Worm (Caenorhabditis elegans) whole organism, young adult: Measurements from ENCODE around the gene ZC239.4.

Experiments used
- B0019.2 ChIP-seq: fragments of 200-800 bp; sonication (Bioruptor generic); conservative IDR thresholded peaks from 2 replicates; pipeline ENCODE4 v1.3.6; 2022; ENCODE audit warnings: missing genetic modification reagents, missing genetic modification characterization, missing compliant biosample characterization
- B0035.1 ChIP-seq: sonication (generic microtip); optimal IDR thresholded peaks from 2 replicates; lab custom pipeline; 2016; ENCODE audit warnings: missing genetic modification characterization, mild to moderate bottlenecking, missing compliant biosample characterization, missing genotype, missing genetic modification reagents
- B0261.1 ChIP-seq: sonication (generic microtip); optimal IDR thresholded peaks from 2 replicates; lab custom pipeline; 2016; ENCODE audit warnings: mild to moderate bottlenecking, missing genetic modification characterization, moderate library complexity, missing compliant biosample characterization
- C06A6.2 ChIP-seq: fragments of 200-800 bp; sonication (Bioruptor generic); conservative IDR thresholded peaks from 2 replicates; pipeline ENCODE4 v1.3.6; 2022; ENCODE audit warnings: missing genetic modification characterization, missing compliant biosample characterization
- C17E4.6 ChIP-seq: fragments of 200-800 bp; sonication (Bioruptor generic); IDR thresholded peaks from 2 replicates; pipeline ENCODE4 v1.3.6; 2022; ENCODE audit warnings: missing genetic modification reagents, missing genetic modification characterization, missing compliant biosample characterization
- F57C9.4 ChIP-seq: sonication (generic microtip); optimal IDR thresholded peaks from 2 replicates; lab custom pipeline; 2017; ENCODE audit warnings: mild to moderate bottlenecking, missing genetic modification characterization, missing compliant biosample characterization
- K11D2.4 ChIP-seq: fragments of 200-800 bp; sonication (Bioruptor generic); IDR thresholded peaks from 2 replicates; pipeline ENCODE4 v1.3.6; 2022; ENCODE audit warnings: missing genetic modification reagents, missing genetic modification characterization, missing compliant biosample characterization
- K12H6.12 ChIP-seq: fragments of 200-800 bp; sonication (Bioruptor generic); optimal IDR thresholded peaks from 2 replicates; lab custom pipeline; 2018; ENCODE audit warnings: mild to moderate bottlenecking, missing genetic modification characterization, missing compliant biosample characterization
- Y67H2A.10 ChIP-seq: fragments of 200-800 bp; sonication (Bioruptor generic); conservative IDR thresholded peaks from 2 replicates; pipeline ENCODE4 v1.3.6; 2022; ENCODE audit warnings: missing genetic modification reagents, missing genetic modification characterization, missing compliant biosample characterization
- aptf-2 ChIP-seq: fragments of 200-800 bp; sonication (Bioruptor generic); conservative IDR thresholded peaks from 2 replicates; pipeline ENCODE4 v1.3.6; 2022; ENCODE audit warnings: missing genetic modification reagents, missing genetic modification characterization, missing compliant biosample characterization
- athp-1 ChIP-seq: sonication (generic microtip); optimal IDR thresholded peaks from 2 replicates; lab custom pipeline; 2017; ENCODE audit warnings: mild to moderate bottlenecking, missing genetic modification characterization, missing compliant biosample characterization
- bed-1 ChIP-seq: fragments of 200-800 bp; sonication (Bioruptor generic); IDR thresholded peaks from 2 replicates; pipeline ENCODE4 v1.3.6; 2022; ENCODE audit warnings: missing genetic modification reagents, missing genetic modification characterization, missing compliant biosample characterization
- ceh-79 ChIP-seq: sonication (generic microtip); optimal IDR thresholded peaks from 2 replicates; lab custom pipeline; 2017; ENCODE audit warnings: mild to moderate bottlenecking, missing genetic modification characterization, missing compliant biosample characterization
- chd-7 ChIP-seq: sonication (generic microtip); optimal IDR thresholded peaks from 2 replicates; lab custom pipeline; 2016; ENCODE audit warnings: mild to moderate bottlenecking, missing genetic modification characterization, moderate library complexity, missing compliant biosample characterization
- efl-1 ChIP-seq: fragments of 150-350 bp; optimal IDR thresholded peaks from 2 replicates; lab custom pipeline; 2014; ENCODE audit warnings: missing biosample characterization, missing genetic modification reagents, missing genetic modification characterization
- egl-44 ChIP-seq: fragments of 200-800 bp; sonication (Bioruptor generic); IDR thresholded peaks from 2 replicates; pipeline ENCODE4 v1.3.6; 2022; ENCODE audit warnings: missing genetic modification reagents, missing genetic modification characterization, missing compliant biosample characterization
- ekl-4 ChIP-seq: fragments of 200-800 bp; sonication (Bioruptor generic); IDR thresholded peaks from 2 replicates; pipeline ENCODE4 v1.3.6; 2022; ENCODE audit warnings: missing genetic modification reagents, missing genetic modification characterization, missing compliant biosample characterization
- ets-4 ChIP-seq: fragments of 200-800 bp; sonication (Bioruptor generic); optimal IDR thresholded peaks from 2 replicates; lab custom pipeline; 2018; ENCODE audit warnings: mild to moderate bottlenecking, missing genetic modification characterization, missing compliant biosample characterization
- hlh-12 ChIP-seq: sonication (generic microtip); optimal IDR thresholded peaks from 2 replicates; lab custom pipeline; 2016; ENCODE audit warnings: missing genetic modification characterization, missing compliant biosample characterization
- hlh-26 ChIP-seq: fragments of 200-800 bp; sonication (Bioruptor generic); conservative IDR thresholded peaks from 2 replicates; pipeline ENCODE4 v1.3.6; 2022; ENCODE audit warnings: missing genetic modification reagents, missing genetic modification characterization, missing compliant biosample characterization
- let-607 ChIP-seq, 2 experiments: fragments of 200-800 bp in 1 of 2; sonication (Bioruptor generic) in 1 of 2; sonication (generic microtip) in 1 of 2; optimal IDR thresholded peaks; 2 replicates each; lab custom pipeline; 2016 to 2018; ENCODE audit warnings: mild to moderate bottlenecking in 2 of 2, missing compliant biosample characterization in 2 of 2, missing genetic modification characterization in 2 of 2, moderate library complexity in 2 of 2, missing genotype in 1 of 2
- lin-54 ChIP-seq: fragments of 200-800 bp; sonication (Bioruptor generic); optimal IDR thresholded peaks from 2 replicates; lab custom pipeline; 2018; ENCODE audit warnings: mild to moderate bottlenecking, missing genetic modification characterization, missing compliant biosample characterization
- madf-6 ChIP-seq: fragments of 200-800 bp; sonication (Bioruptor generic); IDR thresholded peaks from 2 replicates; pipeline ENCODE4 v1.3.6; 2022; ENCODE audit warnings: missing genetic modification reagents, missing genetic modification characterization, missing compliant biosample characterization
- nfya-2 ChIP-seq: fragments of 200-800 bp; sonication (Bioruptor generic); IDR thresholded peaks from 2 replicates; pipeline ENCODE4 v1.3.6; 2022; ENCODE audit warnings: missing genetic modification reagents, missing genetic modification characterization, missing compliant biosample characterization
- nhr-120 ChIP-seq: fragments of 200-800 bp; sonication (Bioruptor generic); IDR thresholded peaks from 2 replicates; pipeline ENCODE4 v1.3.6; 2022; ENCODE audit warnings: missing genetic modification characterization, missing compliant biosample characterization
- nhr-90 ChIP-seq: sonication (generic microtip); optimal IDR thresholded peaks from 2 replicates; lab custom pipeline; 2016; ENCODE audit warnings: missing genotype, mild to moderate bottlenecking, missing genetic modification characterization, missing compliant biosample characterization
- pbrm-1 ChIP-seq: fragments of 200-800 bp; sonication (Bioruptor generic); IDR thresholded peaks from 2 replicates; pipeline ENCODE4 v1.3.6; 2022; ENCODE audit warnings: missing genetic modification reagents, missing genetic modification characterization, missing compliant biosample characterization
- sea-2 ChIP-seq: fragments of 200-800 bp; sonication (Bioruptor generic); IDR thresholded peaks from 2 replicates; pipeline ENCODE4 v1.3.6; 2022; ENCODE audit warnings: missing genetic modification characterization, missing compliant biosample characterization
- snpc-1.1 ChIP-seq: sonication (generic microtip); optimal IDR thresholded peaks from 2 replicates; lab custom pipeline; 2017; ENCODE audit warnings: missing genetic modification characterization, mild to moderate bottlenecking, missing compliant biosample characterization, antibody characterized with exemption, moderate library complexity, missing genotype, missing genetic modification reagents; ENCODE audit not compliant: insufficient read depth
- snpc-3.4 ChIP-seq: sonication (generic microtip); optimal IDR thresholded peaks from 2 replicates; lab custom pipeline; 2017; ENCODE audit warnings: missing genetic modification characterization, mild to moderate bottlenecking, missing compliant biosample characterization, antibody characterized with exemption, moderate library complexity, missing genotype, missing genetic modification reagents
- somi-1 ChIP-seq: fragments of 200-800 bp; sonication (Bioruptor generic); optimal IDR thresholded peaks from 2 replicates; lab custom pipeline; 2018; ENCODE audit warnings: mild to moderate bottlenecking, missing genetic modification characterization, missing compliant biosample characterization
- sptf-2 ChIP-seq: fragments of 200-800 bp; sonication (Bioruptor generic); optimal IDR thresholded peaks from 2 replicates; lab custom pipeline; 2018; ENCODE audit warnings: mild to moderate bottlenecking, missing genetic modification characterization, missing compliant biosample characterization
- xnd-1 ChIP-seq: sonication (generic microtip); optimal IDR thresholded peaks from 2 replicates; lab custom pipeline; 2016; ENCODE audit warnings: missing genotype, missing genetic modification reagents, missing genetic modification characterization, missing compliant biosample characterization
- zfh-2 ChIP-seq: fragments of 200-800 bp; sonication (Bioruptor generic); conservative IDR thresholded peaks from 2 replicates; pipeline ENCODE4 v1.3.6; 2022; ENCODE audit warnings: missing genetic modification reagents, missing genetic modification characterization, missing compliant biosample characterization
- zim-3 ChIP-seq: sonication (generic microtip); optimal IDR thresholded peaks from 2 replicates; lab custom pipeline; 2017; ENCODE audit warnings: mild to moderate bottlenecking, missing genetic modification characterization, moderate library complexity, missing compliant biosample characterization
- ztf-26 ChIP-seq: sonication (generic microtip); optimal IDR thresholded peaks from 2 replicates; lab custom pipeline; 2017; ENCODE audit warnings: missing genetic modification characterization, missing compliant biosample characterization
- ztf-6 ChIP-seq: fragments of 200-800 bp; sonication (Bioruptor generic); IDR thresholded peaks from 2 replicates; pipeline ENCODE4 v1.3.6; 2022; ENCODE audit warnings: missing genetic modification reagents, missing genetic modification characterization, missing compliant biosample characterization

Gene ZC239.4

ce11 chrII:3248043-3248718, 34.2 kb downstream of the ZC239.4 start, which contains the start of the genes fbxc-50 and C17F4.2 (continued):
- TF ChIP-seq hlh-12 (tag; lab: Kevin White, UChicago): no peak
- no peak for TF ChIP-seq let-607 (tag; optimal IDR thresholded peaks at IDR 0.05; lab: Kevin White, UChicago)
- peak; percentile 13 for TF ChIP-seq snpc-3.4 (tag; lab: Kevin White, UChicago)
- TF ChIP-seq hlh-26 (GFP tag; lab: Robert Waterston, UW): no peak
- TF ChIP-seq C06A6.2: no peak
- TF ChIP-seq bed-1: no peak
- no peak for TF ChIP-seq F57C9.4
- TF ChIP-seq madf-6 (GFP tag; lab: Robert Waterston, UW): peak; percentile 88
- no peak for TF ChIP-seq somi-1 (GFP tag; lab: Kevin White, UChicago)
- peak; percentile 31 for TF ChIP-seq snpc-1.1 (tag; lab: Kevin White, UChicago)
- no peak for TF ChIP-seq nhr-120 (GFP tag; lab: Robert Waterston, UW)
- TF ChIP-seq K11D2.4 (GFP tag; lab: Robert Waterston, UW): no peak
- TF ChIP-seq chd-7: no peak
- no peak for TF ChIP-seq sptf-2 (GFP tag; lab: Kevin White, UChicago)
- TF ChIP-seq xnd-1 (tag; lab: Kevin White, UChicago): peak; percentile 77
- TF ChIP-seq efl-1 (GFP tag; lab: Kevin White, UChicago): peak; percentile 90
- TF ChIP-seq ztf-6 (GFP tag; lab: Robert Waterston, UW): no peak
- no peak for TF ChIP-seq zim-3 (tag; lab: Kevin White, UChicago)
- no peak for TF ChIP-seq zfh-2
- no peak for TF ChIP-seq aptf-2
- TF ChIP-seq Y67H2A.10: no peak
- TF ChIP-seq B0261.1 (tag; lab: Kevin White, UChicago): no peak
- no peak for TF ChIP-seq ztf-26 (tag; lab: Kevin White, UChicago)
- TF ChIP-seq ekl-4 (GFP tag; lab: Robert Waterston, UW): no peak
- TF ChIP-seq K12H6.12: no peak
- TF ChIP-seq B0035.1 (tag; lab: Kevin White, UChicago): no peak
- no peak for TF ChIP-seq lin-54 (GFP tag; lab: Kevin White, UChicago)
- TF ChIP-seq athp-1: no peak
- TF ChIP-seq, all 124 proteins: peak for 12

- TF ChIP-seq nhr-90 (tag; lab: Kevin White, UChicago): no peak
- no peak for TF ChIP-seq B0019.2 (GFP tag; lab: Robert Waterston, UW)
- TF ChIP-seq egl-44 (GFP tag; lab: Robert Waterston, UW): no peak
- TF ChIP-seq bed-1: no peak
- no peak for TF ChIP-seq B0035.1 (tag; lab: Kevin White, UChicago)
- TF ChIP-seq sea-2: no peak
- TF ChIP-seq ets-4 (GFP tag; lab: Kevin White, UChicago): no peak
- no peak for TF ChIP-seq hlh-12 (tag; lab: Kevin White, UChicago)
- no peak for TF ChIP-seq pbrm-1 (GFP tag; lab: Robert Waterston, UW)
These were observed 35.4 kb downstream of the ZC239.4 start, which contains the start of gene clec-124 for ce11 chrII:3249406-3249805. clec-124 (plus strand) TSS chrII:3249706.

DNA sequence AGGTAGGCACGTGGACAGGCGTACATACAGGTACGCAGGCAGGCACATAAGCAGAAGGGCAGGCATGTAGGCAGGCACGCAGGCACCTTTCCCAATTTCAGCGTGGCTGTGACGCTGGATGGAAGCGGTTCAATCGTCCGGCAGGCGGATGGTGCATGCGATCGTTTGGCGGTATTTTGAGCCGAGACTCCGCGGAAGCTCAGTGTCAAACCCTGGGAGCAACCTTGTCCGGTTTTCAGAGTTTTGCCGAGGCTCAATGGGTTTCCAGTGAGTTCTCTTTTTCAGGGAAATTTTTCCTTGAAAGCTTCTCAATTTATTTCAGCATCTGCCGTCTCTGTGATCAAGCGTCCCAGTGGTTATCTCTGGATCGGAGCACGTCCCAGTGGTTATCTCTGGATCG, 36.2 kb downstream of the ZC239.4 start:
- TF ChIP-seq ceh-79 (tag; lab: Kevin White, UChicago) (no peak), Y67H2A.10 (no peak), zfh-2 (peak; percentile 74), nfya-2 (no peak), C17E4.6 (GFP tag; lab: Robert Waterston, UW) (no peak)
